Worm (Caenorhabditis elegans): ENCODE measurements around the gene T09A5.4.

Gene T09A5.4

DNA sequence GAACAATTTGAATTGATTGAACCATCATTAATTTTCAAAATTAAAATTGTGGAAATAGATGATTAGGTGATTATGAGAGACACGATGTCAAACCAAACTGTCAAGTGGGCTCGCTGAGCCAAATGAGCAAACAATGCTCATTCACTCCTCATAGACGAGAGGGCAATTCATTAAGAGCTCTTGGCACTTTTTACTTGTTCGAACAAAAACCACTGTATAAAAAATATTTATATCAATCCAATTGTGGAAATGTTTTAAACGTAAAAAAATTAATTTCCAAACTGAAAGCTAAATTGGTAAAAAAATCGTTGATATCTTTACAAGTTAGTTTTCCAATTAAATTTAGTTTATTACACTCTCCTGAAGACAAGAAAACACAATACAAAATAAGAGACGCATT is 3.7 kb downstream of the T09A5.4 start, which contains the start of gene acr-7:
Gene acr-7, minus strand, starts transcription at position 101 of the 400 bp plus-strand sequence.
- TF ChIP-seq mdl-1 (tag; optimal IDR thresholded peaks at IDR 0.05) (no peak), mef-2 (tag; optimal IDR thresholded peaks at IDR 0.05) (no peak), nhr-90 (tag; optimal IDR thresholded peaks at IDR 0.05; ENCODE audit: poor library complexity) (no peak), aha-1 (tag; optimal IDR thresholded peaks at IDR 0.05) (no peak), snpc-4 (tag; optimal IDR thresholded peaks at IDR 0.05) (no peak), ceh-8 (GFP tag; optimal IDR thresholded peaks at IDR 0.05) (no peak), nhr-47 (tag; optimal IDR thresholded peaks at IDR 0.05) (no peak), egl-27 (tag; optimal IDR thresholded peaks at IDR 0.05) (no peak), ztf-4 (tag; optimal IDR thresholded peaks at IDR 0.05) (no peak), swsn-7 (tag; optimal IDR thresholded peaks at IDR 0.05) (no peak), snu-23 (GFP tag; optimal IDR thresholded peaks at IDR 0.05) (no peak), dpl-1 (GFP tag; optimal IDR thresholded peaks at IDR 0.05) (no peak), blmp-1 (tag; optimal IDR thresholded peaks at IDR 0.05) (no peak)

DNA sequence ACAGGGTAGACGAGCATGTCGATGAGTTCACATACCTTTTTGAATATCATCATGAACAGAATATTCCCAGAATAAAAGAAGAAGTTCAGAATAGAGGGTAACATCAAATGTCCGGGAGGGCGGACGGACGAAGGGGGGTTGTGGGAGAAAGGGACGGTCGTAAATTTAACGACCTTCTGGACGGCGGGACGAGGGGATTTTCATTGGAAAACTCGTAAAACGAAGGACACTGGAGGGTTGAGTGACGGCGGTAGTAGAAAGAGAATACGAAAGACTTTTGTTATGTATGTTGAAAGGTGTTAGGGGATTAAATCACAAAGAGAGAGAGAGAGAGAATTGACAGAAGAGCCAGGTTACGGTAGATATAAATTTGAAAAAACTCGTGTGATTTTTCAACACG is 4.6 kb downstream of the T09A5.4 start:
- TF ChIP-seq nhr-84 (tag; optimal IDR thresholded peaks at IDR 0.05), result no peak
- no peak for TF ChIP-seq sox-4 (tag; optimal IDR thresholded peaks at IDR 0.05)
- TF ChIP-seq unc-130 (tag; optimal IDR thresholded peaks at IDR 0.05), result no peak
- TF ChIP-seq vab-15 (tag; optimal IDR thresholded peaks at IDR 0.05), result no peak
- TF ChIP-seq nhr-28 (tag; optimal IDR thresholded peaks at IDR 0.05), result no peak
- no peak for TF ChIP-seq lin-35 (GFP tag; optimal IDR thresholded peaks at IDR 0.05)
- TF ChIP-seq hpl-2 (GFP tag; optimal IDR thresholded peaks at IDR 0.05), result no peak
- no peak for TF ChIP-seq nhr-11 (tag; optimal IDR thresholded peaks at IDR 0.05)
- TF ChIP-seq ceh-82 (tag; optimal IDR thresholded peaks at IDR 0.05), result no peak
- TF ChIP-seq tlp-1 (tag; optimal IDR thresholded peaks at IDR 0.05), result no peak
- TF ChIP-seq elt-3 (tag; optimal IDR thresholded peaks at IDR 0.05), result no peak
- TF ChIP-seq rnt-1 (tag; optimal IDR thresholded peaks at IDR 0.05), result peak; percentile 28
- TF ChIP-seq blmp-1 (tag; optimal IDR thresholded peaks at IDR 0.05), result peak; percentile 78
- peak in 1 of 2 experiments; percentile 24 for TF ChIP-seq lsy-2 (tag; optimal IDR thresholded peaks at IDR 0.05)
- TF ChIP-seq lin-14 (GFP tag; optimal IDR thresholded peaks at IDR 0.05), result peak; percentile 59
- no peak for TF ChIP-seq xbp-1 (tag; optimal IDR thresholded peaks at IDR 0.05)
- no peak for TF ChIP-seq fkh-10 (GFP tag; optimal IDR thresholded peaks at IDR 0.05)
- no peak for TF ChIP-seq efl-1 (optimal IDR thresholded peaks at IDR 0.05)
- peak in 1 of 2 experiments; percentile 42 for TF ChIP-seq efl-1 (GFP tag; optimal IDR thresholded peaks at IDR 0.05 in 1 of 2)
- no peak for TF ChIP-seq jun-1 (tag; optimal IDR thresholded peaks at IDR 0.05)
- no peak for TF ChIP-seq ceh-90 (tag; optimal IDR thresholded peaks at IDR 0.05)
- TF ChIP-seq nhr-76 (tag; optimal IDR thresholded peaks at IDR 0.05), result no peak
- TF ChIP-seq unc-86 (tag; optimal IDR thresholded peaks at IDR 0.05), result no peak

DNA sequence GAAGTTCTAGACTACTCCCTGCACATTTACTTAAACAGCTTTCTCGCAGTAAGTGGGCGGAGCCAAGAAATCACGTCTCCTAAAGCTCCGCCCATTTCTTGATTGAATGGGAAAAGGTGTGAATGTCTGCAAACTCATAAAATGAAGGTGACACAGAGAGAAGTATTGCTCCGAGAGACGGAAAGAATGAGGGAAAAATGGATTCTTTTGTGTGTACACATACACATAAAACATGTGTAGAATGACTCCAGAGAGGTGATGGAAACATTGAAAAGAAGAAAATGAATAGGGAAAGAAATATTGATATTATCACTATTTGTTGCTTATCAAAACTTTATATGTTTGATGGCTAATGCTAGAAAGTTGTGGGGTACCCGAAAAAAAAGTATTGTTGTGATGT is 5.5 kb downstream of the T09A5.4 start:
- TF ChIP-seq mep-1 (tag; optimal IDR thresholded peaks at IDR 0.05) (peak; percentile 16), lin-35 (GFP tag; optimal IDR thresholded peaks at IDR 0.05) (peak in 1 of 2 experiments; percentile 23), blmp-1 (tag; optimal IDR thresholded peaks at IDR 0.05) (no peak), efl-1 (optimal IDR thresholded peaks at IDR 0.05) (no peak), efl-1 (GFP tag; optimal IDR thresholded peaks at IDR 0.05 in 1 of 2) (peak in 1 of 2 experiments; percentile 77), lin-14 (GFP tag; optimal IDR thresholded peaks at IDR 0.05) (peak; percentile 10)

DNA sequence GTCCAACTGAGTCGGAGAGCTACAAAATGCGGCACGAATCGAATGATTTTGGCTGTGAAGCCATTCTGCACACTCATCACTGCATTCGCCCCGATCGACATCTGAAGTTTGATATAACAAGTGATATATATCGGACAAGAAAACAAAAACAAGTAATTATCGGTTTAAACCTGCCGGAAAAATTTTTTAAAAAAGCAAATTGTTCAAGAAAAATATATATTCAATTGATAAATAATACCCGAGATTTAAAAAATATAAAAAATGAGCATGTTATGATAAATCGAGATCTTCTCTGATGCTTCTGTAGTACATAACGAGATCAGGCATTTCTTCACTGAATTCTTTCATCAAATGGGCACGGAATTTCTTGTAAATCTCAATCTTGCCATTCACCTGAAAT is 7.7 kb downstream of the T09A5.4 start, which contains the start of gene T09A5.5:
Gene T09A5.5, minus strand, starts transcription at position 101 of the 400 bp plus-strand sequence.
- TF ChIP-seq aly-2 (tag; optimal IDR thresholded peaks at IDR 0.05) (no peak), ceh-90 (tag; optimal IDR thresholded peaks at IDR 0.05) (no peak), elt-3 (tag; optimal IDR thresholded peaks at IDR 0.05) (no peak), isw-1 (GFP tag; IDR thresholded peaks at IDR 0.05) (no peak), irx-1 (tag; optimal IDR thresholded peaks at IDR 0.05) (no peak), sptf-1 (tag; optimal IDR thresholded peaks at IDR 0.05) (no peak), elt-2 (tag; optimal IDR thresholded peaks at IDR 0.05) (no peak), C34B4.2 (tag; optimal IDR thresholded peaks at IDR 0.05) (no peak), lir-3 (tag; optimal IDR thresholded peaks at IDR 0.05; ENCODE audit: poor library complexity) (no peak), pag-3 (tag; optimal IDR thresholded peaks at IDR 0.05; ENCODE audit: borderline replicate concordance, insufficient read depth) (no peak), nhr-20 (tag; optimal IDR thresholded peaks at IDR 0.05) (no peak), efl-3 (GFP tag; optimal IDR thresholded peaks at IDR 0.05) (no peak), F16B12.6 (tag; optimal IDR thresholded peaks at IDR 0.05) (no peak), fkh-8 (tag; optimal IDR thresholded peaks at IDR 0.05) (no peak), lin-39 (tag; optimal IDR thresholded peaks at IDR 0.05) (no peak), jun-1 (tag; optimal IDR thresholded peaks at IDR 0.05) (no peak), ztf-11 (tag; optimal IDR thresholded peaks at IDR 0.05) (no peak), lin-14 (GFP tag; optimal IDR thresholded peaks at IDR 0.05) (no peak)
